Worm (Caenorhabditis elegans) whole organism, early embryonic: ENCODE measurements around the gene cfap-36.

Source experiments
- B0310.2 ChIP-seq: sonication (generic microtip); optimal IDR thresholded peaks from 2 replicates; lab custom pipeline; 2016; ENCODE audit warnings: mild to moderate bottlenecking, missing genetic modification characterization, missing compliant biosample characterization
- F13C5.2 ChIP-seq: sonication (generic microtip); optimal IDR thresholded peaks from 2 replicates; lab custom pipeline; 2017; ENCODE audit warnings: mild to moderate bottlenecking, missing genetic modification characterization, inconsistent platforms, missing compliant biosample characterization
- aly-1 ChIP-seq: sonication (generic microtip); optimal IDR thresholded peaks from 2 replicates; lab custom pipeline; 2016; ENCODE audit warnings: missing genetic modification characterization, missing compliant biosample characterization
- ama-1 ChIP-seq: fragments of 150-350 bp; optimal IDR thresholded peaks from 2 replicates; lab custom pipeline; 2014
- ceh-13 ChIP-seq: fragments of 200-800 bp; sonication (Bioruptor generic); optimal IDR thresholded peaks from 2 replicates; lab custom pipeline; 2018; ENCODE audit warnings: mild to moderate bottlenecking, missing genetic modification characterization, missing compliant biosample characterization
- ceh-36 ChIP-seq: sonication (generic microtip); optimal IDR thresholded peaks from 2 replicates; lab custom pipeline; 2016; ENCODE audit warnings: missing genetic modification characterization, inconsistent platforms, missing compliant biosample characterization
- ets-7 ChIP-seq: sonication (generic microtip); optimal IDR thresholded peaks from 2 replicates; lab custom pipeline; 2016; ENCODE audit warnings: missing genotype, missing genetic modification characterization, missing compliant biosample characterization
- flt-1 ChIP-seq: fragments of 200-800 bp; sonication (Bioruptor generic); IDR thresholded peaks from 2 replicates; pipeline ENCODE4 v1.3.6; 2022; ENCODE audit warnings: missing genetic modification characterization, missing compliant biosample characterization
- hmbx-1 ChIP-seq: sonication (generic microtip); optimal IDR thresholded peaks from 2 replicates; lab custom pipeline; 2016; ENCODE audit warnings: mild to moderate bottlenecking, missing genetic modification characterization, missing compliant biosample characterization
- hmg-4 ChIP-seq: fragments of 200-800 bp; sonication (Bioruptor generic); optimal IDR thresholded peaks from 2 replicates; lab custom pipeline; 2018; ENCODE audit warnings: mild to moderate bottlenecking, missing genetic modification characterization, missing compliant biosample characterization
- hnd-1 ChIP-seq: sonication (generic microtip); optimal IDR thresholded peaks from 2 replicates; lab custom pipeline; 2016; ENCODE audit warnings: missing genetic modification characterization, missing compliant biosample characterization
- pes-1 ChIP-seq: fragments of 200-800 bp; sonication (Bioruptor generic); IDR thresholded peaks from 2 replicates; pipeline ENCODE4 v1.3.6; 2022; ENCODE audit warnings: missing genetic modification reagents, missing genetic modification characterization, missing compliant biosample characterization
- scrt-1 ChIP-seq: fragments of 200-800 bp; sonication (Bioruptor generic); IDR thresholded peaks from 2 replicates; pipeline ENCODE4 v1.3.6; 2022; ENCODE audit warnings: missing genetic modification characterization, missing compliant biosample characterization
- sea-1 ChIP-seq: fragments of 200-800 bp; sonication (Bioruptor generic); conservative IDR thresholded peaks from 2 replicates; pipeline ENCODE4 v1.3.6; 2022; ENCODE audit warnings: missing genetic modification characterization, missing compliant biosample characterization
- tbx-11 ChIP-seq: fragments of 200-800 bp; sonication (Bioruptor generic); IDR thresholded peaks from 2 replicates; pipeline ENCODE4 v1.3.6; 2022; ENCODE audit warnings: missing genetic modification characterization, missing compliant biosample characterization
- tbx-37 ChIP-seq: fragments of 200-800 bp; sonication (Bioruptor generic); conservative IDR thresholded peaks from 2 replicates; pipeline ENCODE4 v1.3.6; 2022; ENCODE audit warnings: missing genetic modification reagents, missing genetic modification characterization, missing compliant biosample characterization
- tra-4 ChIP-seq: sonication (generic microtip); optimal IDR thresholded peaks from 2 replicates; lab custom pipeline; 2017; ENCODE audit warnings: missing genetic modification characterization, missing compliant biosample characterization

cfap-36 gene

ce11 chrV:201300-201699 lies 29.3 kb upstream of the cfap-36 start, which contains the start of gene trpp-1:
Gene trpp-1, plus strand, starts transcription at chrV:201600.
- TF ChIP-seq pes-1: no peak
- no peak for TF ChIP-seq sea-1 (GFP tag; lab: Robert Waterston, UW)
- no peak for TF ChIP-seq flt-1 (GFP tag; lab: Robert Waterston, UW)
- TF ChIP-seq B0310.2: no peak
- no peak for TF ChIP-seq ceh-36 (tag; lab: Kevin White, UChicago)
- TF ChIP-seq ama-1 (lab: Kevin White, UChicago): no peak
- no peak for TF ChIP-seq ets-7 (tag; lab: Kevin White, UChicago)
- TF ChIP-seq tra-4 (tag; lab: Kevin White, UChicago): no peak
- TF ChIP-seq tbx-11 (GFP tag; lab: Robert Waterston, UW): no peak
- no peak for TF ChIP-seq scrt-1 (GFP tag; lab: Robert Waterston, UW)
- no peak for TF ChIP-seq hmbx-1
- TF ChIP-seq hnd-1 (tag; lab: Kevin White, UChicago): no peak
- TF ChIP-seq hmg-4 (GFP tag; lab: Kevin White, UChicago): no peak
- no peak for TF ChIP-seq ceh-13 (GFP tag; lab: Kevin White, UChicago)

ce11 chrV:194760-195159 lies 22.8 kb upstream of the cfap-36 start:
- TF ChIP-seq B0310.2: no peak
- TF ChIP-seq hnd-1 (tag; lab: Kevin White, UChicago): no peak
- TF ChIP-seq ama-1 (lab: Kevin White, UChicago): no peak
- no peak for TF ChIP-seq ceh-36 (tag; lab: Kevin White, UChicago)
- TF ChIP-seq pes-1: no peak
- TF ChIP-seq hmg-4 (GFP tag; lab: Kevin White, UChicago): no peak
- no peak for TF ChIP-seq flt-1 (GFP tag; lab: Robert Waterston, UW)
- no peak for TF ChIP-seq tbx-37 (GFP tag; lab: Robert Waterston, UW)
- TF ChIP-seq F13C5.2: no peak
- TF ChIP-seq tbx-11 (GFP tag; lab: Robert Waterston, UW): no peak
- no peak for TF ChIP-seq hmbx-1
- no peak for TF ChIP-seq ets-7 (tag; lab: Kevin White, UChicago)
- TF ChIP-seq ceh-13 (GFP tag; lab: Kevin White, UChicago): no peak
- TF ChIP-seq scrt-1 (GFP tag; lab: Robert Waterston, UW): no peak

- no peak for TF ChIP-seq tra-4 (tag; lab: Kevin White, UChicago)
- TF ChIP-seq tbx-37 (GFP tag; lab: Robert Waterston, UW): no peak
- TF ChIP-seq scrt-1 (GFP tag; lab: Robert Waterston, UW): no peak
- no peak for TF ChIP-seq ceh-36 (tag; lab: Kevin White, UChicago)
- TF ChIP-seq pes-1: no peak
- TF ChIP-seq sea-1 (GFP tag; lab: Robert Waterston, UW): no peak
- TF ChIP-seq ama-1 (lab: Kevin White, UChicago): no peak
- no peak for TF ChIP-seq hnd-1 (tag; lab: Kevin White, UChicago)
These were observed 17.4 kb upstream of the cfap-36 start for ce11 chrV:189436-189835.

ce11 chrV:185694-186217 lies 13.7 kb upstream of the cfap-36 start, which contains the start of gene arid-1:
Gene arid-1, plus strand, starts transcription at chrV:186167.
- no peak for TF ChIP-seq B0310.2
- peak; percentile 17 for TF ChIP-seq F13C5.2

- no peak for TF ChIP-seq hmg-4 (GFP tag; lab: Kevin White, UChicago)
- TF ChIP-seq ceh-36 (tag; lab: Kevin White, UChicago): no peak
- TF ChIP-seq ets-7 (tag; lab: Kevin White, UChicago): no peak
These were observed 13.1 kb upstream of the cfap-36 start for ce11 chrV:185124-185523.

ce11 chrV:176870-177467 lies 5.0 kb upstream of the cfap-36 start, which contains the start of gene cul-3:
Gene cul-3, plus strand, starts transcription at chrV:177417.
- no peak for TF ChIP-seq tra-4 (tag; lab: Kevin White, UChicago)

ce11 chrV:174520-174919 lies 2.5 kb upstream of the cfap-36 start:
- TF ChIP-seq F13C5.2: no peak
- no peak for TF ChIP-seq hmbx-1
- TF ChIP-seq ceh-13 (GFP tag; lab: Kevin White, UChicago): no peak
- TF ChIP-seq pes-1: no peak
- no peak for TF ChIP-seq ets-7 (tag; lab: Kevin White, UChicago)
- TF ChIP-seq ceh-36 (tag; lab: Kevin White, UChicago): no peak
- TF ChIP-seq hnd-1 (tag; lab: Kevin White, UChicago): no peak
- TF ChIP-seq aly-1 (tag; lab: Kevin White, UChicago): no peak
- no peak for TF ChIP-seq tra-4 (tag; lab: Kevin White, UChicago)
- TF ChIP-seq B0310.2: no peak
- TF ChIP-seq ama-1 (lab: Kevin White, UChicago): no peak

ce11 chrV:173437-173836 lies 1.4 kb upstream of the cfap-36 start:
- no peak for TF ChIP-seq ceh-13 (GFP tag; lab: Kevin White, UChicago)
- TF ChIP-seq hmbx-1: no peak
- no peak for TF ChIP-seq ets-7 (tag; lab: Kevin White, UChicago)
- no peak for TF ChIP-seq F13C5.2
- no peak for TF ChIP-seq hmg-4 (GFP tag; lab: Kevin White, UChicago)

- TF ChIP-seq scrt-1 (GFP tag; lab: Robert Waterston, UW): no peak
- peak; percentile 14 for TF ChIP-seq ceh-36 (tag; lab: Kevin White, UChicago)
These were observed 5.3 kb downstream of the cfap-36 start, which contains the start of gene Y108G3AL.2 for ce11 chrV:166687-167086. Gene Y108G3AL.2, plus strand, starts transcription at chrV:166987.
